In genomic region chrX:14584335-14584734, ce11 we compare ENCODE assay signal across 3 worm cellular contexts.
A peak's percentile ranks its signal among the peaks of the same experiment; 100 is the strongest.
TF ChIP-seq lines count a peak whose summit lies in the region.

No protein-coding gene starts in this region.

TF ChIP-seq in whole organism, L2 larva, 48 proteins besides CTCF, POLR2A, EP300 and RAD21:
- TF ChIP-seq sma-3 (GFP tag; optimal IDR thresholded peaks at IDR 0.05; lab: Kevin White, UChicago) (no peak), unc-55 (GFP tag; optimal IDR thresholded peaks at IDR 0.05; lab: Kevin White, UChicago) (no peak), nhr-21 (tag; optimal IDR thresholded peaks at IDR 0.05; lab: Kevin White, UChicago) (peak; percentile 33)

TF ChIP-seq in whole organism, L3 larva, 47 proteins besides CTCF, POLR2A, EP300 and RAD21:
- TF ChIP-seq eor-1 (tag; optimal IDR thresholded peaks at IDR 0.05; lab: Kevin White, UChicago) = no peak
- TF ChIP-seq nhr-23 (tag; optimal IDR thresholded peaks at IDR 0.05; lab: Kevin White, UChicago) = peak; percentile 52

TF ChIP-seq in whole organism, L4 larva, 104 proteins besides CTCF, POLR2A, EP300 and RAD21:
- peak; percentile 74 for TF ChIP-seq duxl-1 (tag; optimal IDR thresholded peaks at IDR 0.05; lab: Kevin White, UChicago; ENCODE audit: poor library complexity)
- TF ChIP-seq F10B5.3 (tag; optimal IDR thresholded peaks at IDR 0.05; lab: Kevin White, UChicago) = no peak
- TF ChIP-seq aha-1 (tag; lab: Kevin White, UChicago) = peak; percentile 41
- peak; percentile 9 for TF ChIP-seq mes-2 (tag; optimal IDR thresholded peaks at IDR 0.05; lab: Kevin White, UChicago; ENCODE audit: poor library complexity, severe bottlenecking)
